Worm (Caenorhabditis elegans) whole organism, early embryonic: ENCODE data around the gene F10C1.23.

Experiments used
- F13C5.2 ChIP-seq: sonication (generic microtip); optimal IDR thresholded peaks from 2 replicates; lab custom pipeline; 2017; ENCODE audit warnings: mild to moderate bottlenecking, missing genetic modification characterization, inconsistent platforms, missing compliant biosample characterization
- ceh-13 ChIP-seq: fragments of 200-800 bp; sonication (Bioruptor generic); optimal IDR thresholded peaks from 2 replicates; lab custom pipeline; 2018; ENCODE audit warnings: mild to moderate bottlenecking, missing genetic modification characterization, missing compliant biosample characterization
- ets-7 ChIP-seq: sonication (generic microtip); optimal IDR thresholded peaks from 2 replicates; lab custom pipeline; 2016; ENCODE audit warnings: missing genotype, missing genetic modification characterization, missing compliant biosample characterization
- flt-1 ChIP-seq: fragments of 200-800 bp; sonication (Bioruptor generic); IDR thresholded peaks from 2 replicates; pipeline ENCODE4 v1.3.6; 2022; ENCODE audit warnings: missing genetic modification characterization, missing compliant biosample characterization
- hmbx-1 ChIP-seq: sonication (generic microtip); optimal IDR thresholded peaks from 2 replicates; lab custom pipeline; 2016; ENCODE audit warnings: mild to moderate bottlenecking, missing genetic modification characterization, missing compliant biosample characterization
- hmg-4 ChIP-seq: fragments of 200-800 bp; sonication (Bioruptor generic); optimal IDR thresholded peaks from 2 replicates; lab custom pipeline; 2018; ENCODE audit warnings: mild to moderate bottlenecking, missing genetic modification characterization, missing compliant biosample characterization
- pes-1 ChIP-seq: fragments of 200-800 bp; sonication (Bioruptor generic); IDR thresholded peaks from 2 replicates; pipeline ENCODE4 v1.3.6; 2022; ENCODE audit warnings: missing genetic modification reagents, missing genetic modification characterization, missing compliant biosample characterization
- sea-1 ChIP-seq: fragments of 200-800 bp; sonication (Bioruptor generic); conservative IDR thresholded peaks from 2 replicates; pipeline ENCODE4 v1.3.6; 2022; ENCODE audit warnings: missing genetic modification characterization, missing compliant biosample characterization

- TF ChIP-seq ceh-13 (peak; percentile 42), hmg-4 (GFP tag; lab: Kevin White, UChicago) (peak; percentile 88), sea-1 (GFP tag; lab: Robert Waterston, UW) (peak; percentile 59; the same call in 1 of the 2 replicates), pes-1 (GFP tag; lab: Robert Waterston, UW) (peak; percentile 79), hmbx-1 (tag; lab: Kevin White, UChicago) (peak; percentile 4), F13C5.2 (tag; lab: Kevin White, UChicago) (peak; percentile 3), ets-7 (tag; lab: Kevin White, UChicago) (peak; percentile 58), flt-1 (GFP tag; lab: Robert Waterston, UW) (peak; percentile 9; the same call in 1 of the 2 replicates)
These were observed 24.4 kb downstream of the F10C1.23 start, which contains the start of gene K05F1.6 for ce11 chrII:5781935-5782921.
